Fruit fly (Drosophila melanogaster): Measurements from ENCODE around the gene CG14443.

Gene CG14443

dm6 chrX:6601144-6601543 lies 32.6 kb upstream of the CG14443 start (continued):
- TF ChIP-seq Smox (GFP tag; optimal IDR thresholded peaks at IDR 0.05), result peak; percentile 42
- TF ChIP-seq CG16779 (tag; optimal IDR thresholded peaks at IDR 0.05), result no peak
- TF ChIP-seq cyc (GFP tag; optimal IDR thresholded peaks at IDR 0.05), result peak; percentile 24
- TF ChIP-seq CG6854 (GFP tag; optimal IDR thresholded peaks at IDR 0.05), result no peak
- no peak for TF ChIP-seq CG3919 (GFP tag; optimal IDR thresholded peaks at IDR 0.05)
- TF ChIP-seq Met (GFP tag; optimal IDR thresholded peaks at IDR 0.05), result peak; percentile 44
- no peak for TF ChIP-seq ss (GFP tag; optimal IDR thresholded peaks at IDR 0.05)
- TF ChIP-seq Eip78C (GFP tag), result peak; percentile 83
- no peak for TF ChIP-seq Ets21C (GFP tag; optimal IDR thresholded peaks at IDR 0.05)
- no peak for TF ChIP-seq CG6808 (GFP tag; optimal IDR thresholded peaks at IDR 0.05)
- TF ChIP-seq CG6163 (GFP tag; IDR thresholded peaks at IDR 0.05), result peak; percentile 60; the same call in 2 of the 3 replicates
- no peak for TF ChIP-seq CG4318 (GFP tag; optimal IDR thresholded peaks at IDR 0.05)
- peak; percentile 15 for TF ChIP-seq fkh (GFP tag; optimal IDR thresholded peaks at IDR 0.05)
- peak; percentile 10 for TF ChIP-seq CG10631 (GFP tag; optimal IDR thresholded peaks at IDR 0.05)
- TF ChIP-seq Lpt (GFP tag; optimal IDR thresholded peaks at IDR 0.05), result no peak
- TF ChIP-seq CG8319 (GFP tag; optimal IDR thresholded peaks at IDR 0.05), result no peak
- TF ChIP-seq CG8632 (GFP tag; optimal IDR thresholded peaks at IDR 0.05), result peak; percentile 19
- no peak for TF ChIP-seq dac (GFP tag; optimal IDR thresholded peaks at IDR 0.05)
- TF ChIP-seq CG11762 (GFP tag; optimal IDR thresholded peaks at IDR 0.05; ENCODE audit: insufficient read depth), result peak; percentile 5
- peak; percentile 38 for TF ChIP-seq CG6276 (GFP tag; optimal IDR thresholded peaks at IDR 0.05)

- TF ChIP-seq Hr4 (GFP tag; optimal IDR thresholded peaks at IDR 0.05) (peak; percentile 82), Eip93F (GFP tag; optimal IDR thresholded peaks at IDR 0.05) (peak; percentile 63), CG6163 (GFP tag; IDR thresholded peaks at IDR 0.05) (peak; percentile 91), salr (GFP tag; optimal IDR thresholded peaks at IDR 0.05) (peak; percentile 72 to 86), Sox102F (GFP tag; optimal IDR thresholded peaks at IDR 0.05) (peak; percentile 82), CG34406 (GFP tag; optimal IDR thresholded peaks at IDR 0.05) (peak; percentile 82), CG10631 (GFP tag; optimal IDR thresholded peaks at IDR 0.05) (peak; percentile 90), Sox15 (GFP tag; optimal IDR thresholded peaks at IDR 0.05) (peak; percentile 71), acj6 (GFP tag; optimal IDR thresholded peaks at IDR 0.05) (peak; percentile 90), CG7368 (GFP tag; optimal IDR thresholded peaks at IDR 0.05) (peak; percentile 89), CG3032 (tag; optimal IDR thresholded peaks at IDR 0.05) (peak; percentile 89), CG1621 (tag; optimal IDR thresholded peaks at IDR 0.05) (peak; percentile 88), Gug (GFP tag; IDR thresholded peaks at IDR 0.05) (peak; percentile 77), OdsH (GFP tag; optimal IDR thresholded peaks at IDR 0.05) (peak; percentile 91), CG11294 (GFP tag; IDR thresholded peaks at IDR 0.05) (peak; percentile 76), Eip75B (GFP tag; optimal IDR thresholded peaks at IDR 0.05) (peak; percentile 87), Eip78C (GFP tag) (peak; percentile 98), CG6854 (GFP tag; optimal IDR thresholded peaks at IDR 0.05) (peak; percentile 72), Ets21C (GFP tag; optimal IDR thresholded peaks at IDR 0.05) (peak; percentile 73), Sox14 (GFP tag; optimal IDR thresholded peaks at IDR 0.05) (peak; percentile 83), Blimp-1 (GFP tag; optimal IDR thresholded peaks at IDR 0.05) (peak; percentile 62), pdm3 (GFP tag; optimal IDR thresholded peaks at IDR 0.05) (peak; percentile 85), CG31627 (GFP tag; optimal IDR thresholded peaks at IDR 0.05) (peak; percentile 69), CG15336 (GFP tag; IDR thresholded peaks at IDR 0.05) (peak; percentile 89), Lpt (GFP tag; optimal IDR thresholded peaks at IDR 0.05) (peak; percentile 83), CG6276 (GFP tag; optimal IDR thresholded peaks at IDR 0.05) (peak; percentile 88), CG32006 (GFP tag; optimal IDR thresholded peaks at IDR 0.05) (peak; percentile 92), CG3919 (GFP tag; optimal IDR thresholded peaks at IDR 0.05) (peak; percentile 87), lz (GFP tag; optimal IDR thresholded peaks at IDR 0.05) (peak; percentile 84), net (GFP tag; optimal IDR thresholded peaks at IDR 0.05) (peak; percentile 88), CG8119 (GFP tag; IDR thresholded peaks at IDR 0.05) (peak; percentile 85), spab (GFP tag; optimal IDR thresholded peaks at IDR 0.05) (peak; percentile 91), dsx (GFP tag; optimal IDR thresholded peaks at IDR 0.05; ENCODE audit: poor library complexity, severe bottlenecking) (peak; percentile 89), CG11902 (GFP tag; optimal IDR thresholded peaks at IDR 0.05) (peak; percentile 78), dac (GFP tag; optimal IDR thresholded peaks at IDR 0.05) (peak; percentile 84), achi (GFP tag; optimal IDR thresholded peaks at IDR 0.05) (peak; percentile 85), fkh (GFP tag; optimal IDR thresholded peaks at IDR 0.05) (peak; percentile 56), CG6808 (GFP tag; optimal IDR thresholded peaks at IDR 0.05) (peak; percentile 90), CG6792 (GFP tag; optimal IDR thresholded peaks at IDR 0.05) (peak; percentile 85)
Measured at dm6 chrX:6601641-6602276, 32.0 kb upstream of the CG14443 start.
